Fruit fly (Drosophila melanogaster) S2 (cell line): Measurements from ENCODE around the gene Trmt112.

ENCODE experiments used
- CG8478 ChIP-seq: fragments of >200 bp; optimal IDR thresholded peaks from 2 replicates; lab custom pipeline; 2018
- CTCF ChIP-seq, 2 experiments: fragments of >200 bp; optimal IDR thresholded peaks; 2 replicates each; lab custom pipeline; 2018

- TF ChIP-seq CTCF (optimal IDR thresholded peaks at IDR 0.05; lab: Kevin White, UChicago) (no peak), CG8478 (lab: Kevin White, UChicago) (no peak)
Observed at dm6 chr3L:21209921-21210532, 6.6 kb downstream of the Trmt112 start, which contains the start of the genes CG10510 and CG10508.
